Worm (Caenorhabditis elegans) whole organism, late embryonic: ENCODE data around the gene M04B2.4.

ENCODE experiments used
- C08G9.2 ChIP-seq: sonication (generic microtip); optimal IDR thresholded peaks from 2 replicates; lab custom pipeline; 2016; ENCODE audit warnings: mild to moderate bottlenecking, missing genetic modification characterization, moderate library complexity, missing compliant biosample characterization
- K02D7.2 ChIP-seq: sonication (generic microtip); optimal IDR thresholded peaks from 2 replicates; lab custom pipeline; 2017; ENCODE audit warnings: mild to moderate bottlenecking, missing genetic modification characterization, missing compliant biosample characterization
- K09A11.1 ChIP-seq: sonication (generic microtip); optimal IDR thresholded peaks from 2 replicates; lab custom pipeline; 2017; ENCODE audit warnings: antibody characterized with exemption, mild to moderate bottlenecking, missing genetic modification characterization, missing compliant biosample characterization; ENCODE audit not compliant: insufficient read depth
- Y22D7AL.16 ChIP-seq: sonication (generic microtip); optimal IDR thresholded peaks from 2 replicates; lab custom pipeline; 2016; ENCODE audit warnings: missing genetic modification characterization, missing compliant biosample characterization
- ahr-1 ChIP-seq: sonication (generic microtip); optimal IDR thresholded peaks from 2 replicates; lab custom pipeline; 2016; ENCODE audit warnings: missing genetic modification characterization, missing compliant biosample characterization
- ama-1 ChIP-seq: fragments of 150-350 bp; optimal IDR thresholded peaks from 2 replicates; lab custom pipeline; 2014
- ceh-18 ChIP-seq: sonication (generic microtip); optimal IDR thresholded peaks from 2 replicates; lab custom pipeline; 2016; ENCODE audit warnings: missing genetic modification characterization, missing compliant biosample characterization
- ceh-2 ChIP-seq: sonication (generic microtip); optimal IDR thresholded peaks from 2 replicates; lab custom pipeline; 2016; ENCODE audit warnings: missing genotype, missing genetic modification characterization, missing compliant biosample characterization
- ceh-22 ChIP-seq: sonication (generic microtip); optimal IDR thresholded peaks from 2 replicates; lab custom pipeline; 2017; ENCODE audit warnings: missing biosample characterization, missing genetic modification characterization
- ceh-30 ChIP-seq: fragments of 150-350 bp; optimal IDR thresholded peaks from 2 replicates; lab custom pipeline; 2014; ENCODE audit warnings: missing biosample characterization, missing genetic modification characterization
- ceh-31 ChIP-seq: sonication (generic microtip); optimal IDR thresholded peaks from 2 replicates; lab custom pipeline; 2016; ENCODE audit warnings: missing genetic modification characterization, missing compliant biosample characterization
- ceh-34 ChIP-seq: sonication (generic microtip); optimal IDR thresholded peaks from 2 replicates; lab custom pipeline; 2016; ENCODE audit warnings: mild to moderate bottlenecking, missing genetic modification characterization, missing compliant biosample characterization
- ceh-45 ChIP-seq: fragments of 200-800 bp; sonication (Bioruptor generic); IDR thresholded peaks from 2 replicates; pipeline ENCODE4 v1.3.6; 2022; ENCODE audit warnings: missing genetic modification reagents, missing genetic modification characterization, missing compliant biosample characterization
- ceh-9 ChIP-seq: sonication (generic microtip); optimal IDR thresholded peaks from 2 replicates; lab custom pipeline; 2016; ENCODE audit warnings: mild to moderate bottlenecking, missing genetic modification characterization, inconsistent platforms, missing compliant biosample characterization
- che-1 ChIP-seq: sonication (generic microtip); optimal IDR thresholded peaks from 2 replicates; lab custom pipeline; 2016; ENCODE audit warnings: mild to moderate bottlenecking, missing genetic modification characterization, missing compliant biosample characterization
- dve-1 ChIP-seq: sonication (generic microtip); optimal IDR thresholded peaks from 2 replicates; lab custom pipeline; 2017; ENCODE audit warnings: antibody characterized with exemption, mild to moderate bottlenecking, missing genetic modification characterization, missing compliant biosample characterization
- elt-4 ChIP-seq: sonication (generic microtip); optimal IDR thresholded peaks from 2 replicates; lab custom pipeline; 2016; ENCODE audit warnings: missing genetic modification characterization, missing compliant biosample characterization
- eyg-1 ChIP-seq: sonication (generic microtip); optimal IDR thresholded peaks from 2 replicates; lab custom pipeline; 2016; ENCODE audit warnings: missing genotype, missing genetic modification characterization, missing compliant biosample characterization
- fax-1 ChIP-seq: sonication (generic microtip); optimal IDR thresholded peaks from 2 replicates; lab custom pipeline; 2016; ENCODE audit warnings: missing genotype, missing genetic modification characterization, missing compliant biosample characterization
- fkh-10 ChIP-seq: fragments of 150-350 bp; optimal IDR thresholded peaks from 2 replicates; lab custom pipeline; 2014; ENCODE audit warnings: missing biosample characterization, missing genetic modification reagents, missing genetic modification characterization
- gmeb-2 ChIP-seq: sonication (generic microtip); optimal IDR thresholded peaks from 2 replicates; lab custom pipeline; 2016; ENCODE audit warnings: missing genetic modification characterization, inconsistent platforms, missing compliant biosample characterization
- hlh-15 ChIP-seq: sonication (generic microtip); optimal IDR thresholded peaks from 2 replicates; lab custom pipeline; 2016; ENCODE audit warnings: missing genetic modification characterization, missing compliant biosample characterization
- hlh-8 ChIP-seq: sonication (generic microtip); optimal IDR thresholded peaks from 2 replicates; lab custom pipeline; 2016; ENCODE audit warnings: missing genotype, missing genetic modification characterization, missing compliant biosample characterization
- lin-11 ChIP-seq: fragments of 200-800 bp; sonication (Bioruptor generic); optimal IDR thresholded peaks from 2 replicates; lab custom pipeline; 2018; ENCODE audit warnings: mild to moderate bottlenecking, missing genetic modification characterization, missing compliant biosample characterization
- madf-2 ChIP-seq: sonication (generic microtip); optimal IDR thresholded peaks from 2 replicates; lab custom pipeline; 2017; ENCODE audit warnings: missing genetic modification characterization, missing compliant biosample characterization
- mec-3 ChIP-seq: sonication (generic microtip); optimal IDR thresholded peaks from 2 replicates; lab custom pipeline; 2016; ENCODE audit warnings: borderline replicate concordance, missing genetic modification characterization, missing compliant biosample characterization
- nfya-1 ChIP-seq: sonication (generic microtip); optimal IDR thresholded peaks from 2 replicates; lab custom pipeline; 2017; ENCODE audit warnings: missing genetic modification characterization, mild to moderate bottlenecking, missing compliant biosample characterization, antibody characterized with exemption, moderate library complexity
- nhr-11 ChIP-seq: fragments of 150-350 bp; optimal IDR thresholded peaks from 2 replicates; lab custom pipeline; 2014; ENCODE audit warnings: missing biosample characterization, missing genetic modification characterization
- nhr-232 ChIP-seq: sonication (generic microtip); optimal IDR thresholded peaks from 2 replicates; lab custom pipeline; 2016; ENCODE audit warnings: missing genetic modification characterization, missing compliant biosample characterization
- npax-4 ChIP-seq: sonication (generic microtip); optimal IDR thresholded peaks from 2 replicates; lab custom pipeline; 2016; ENCODE audit warnings: missing genetic modification characterization, missing compliant biosample characterization
- odd-2 ChIP-seq: sonication (generic microtip); optimal IDR thresholded peaks from 2 replicates; lab custom pipeline; 2017; ENCODE audit warnings: antibody characterized with exemption, mild to moderate bottlenecking, missing genetic modification characterization, missing compliant biosample characterization
- pag-3 ChIP-seq: sonication (generic microtip); optimal IDR thresholded peaks from 2 replicates; lab custom pipeline; 2016; ENCODE audit warnings: missing compliant biosample characterization, missing genetic modification characterization, borderline replicate concordance
- pat-9 ChIP-seq: fragments of 200-800 bp; sonication (Bioruptor generic); optimal IDR thresholded peaks from 2 replicates; lab custom pipeline; 2018; ENCODE audit warnings: mild to moderate bottlenecking, missing genetic modification characterization, moderate library complexity, missing compliant biosample characterization
- pha-2 ChIP-seq: sonication (generic microtip); optimal IDR thresholded peaks from 2 replicates; lab custom pipeline; 2017; ENCODE audit warnings: mild to moderate bottlenecking, missing genetic modification characterization, missing compliant biosample characterization
- pha-4 ChIP-seq: fragments of 150-350 bp; optimal IDR thresholded peaks from 2 replicates; lab custom pipeline; 2018; ENCODE audit warnings: missing biosample characterization, missing genetic modification reagents, missing genetic modification characterization
- pqm-1 ChIP-seq: sonication (generic microtip); optimal IDR thresholded peaks from 2 replicates; lab custom pipeline; 2016; ENCODE audit warnings: missing genetic modification characterization, missing compliant biosample characterization
- pros-1 ChIP-seq: fragments of 150-350 bp; optimal IDR thresholded peaks from 2 replicates; lab custom pipeline; 2014; ENCODE audit warnings: missing biosample characterization, missing genetic modification reagents, missing genetic modification characterization
- ref-2 ChIP-seq: sonication (generic microtip); optimal IDR thresholded peaks from 2 replicates; lab custom pipeline; 2016; ENCODE audit warnings: missing genetic modification characterization, missing compliant biosample characterization
- rnt-1 ChIP-seq: sonication (generic microtip); optimal IDR thresholded peaks from 2 replicates; lab custom pipeline; 2016; ENCODE audit warnings: missing genetic modification characterization, missing compliant biosample characterization
- sdc-2 ChIP-seq: sonication (generic microtip); optimal IDR thresholded peaks from 2 replicates; lab custom pipeline; 2016; ENCODE audit warnings: missing genotype, missing genetic modification characterization, missing compliant biosample characterization
- sox-2 ChIP-seq: fragments of 200-800 bp; sonication (Bioruptor generic); IDR thresholded peaks from 2 replicates; pipeline ENCODE4 v1.3.6; 2022; ENCODE audit warnings: missing genetic modification reagents, missing genetic modification characterization, missing compliant biosample characterization
- tbx-2 ChIP-seq: sonication (generic microtip); optimal IDR thresholded peaks from 2 replicates; lab custom pipeline; 2016; ENCODE audit warnings: missing genetic modification characterization, missing compliant biosample characterization
- tbx-7 ChIP-seq: sonication (generic microtip); optimal IDR thresholded peaks from 2 replicates; lab custom pipeline; 2016; ENCODE audit warnings: missing genotype, missing genetic modification characterization, missing compliant biosample characterization
- ttx-3 ChIP-seq: sonication (generic microtip); optimal IDR thresholded peaks from 2 replicates; lab custom pipeline; 2016; ENCODE audit warnings: missing genetic modification reagents, missing genetic modification characterization, missing compliant biosample characterization
- unc-3 ChIP-seq, 2 experiments: fragments of 200-800 bp in 1 of 2; sonication (Bioruptor generic) in 1 of 2; sonication (generic microtip) in 1 of 2; conservative IDR thresholded peaks in 1 of 2; optimal IDR thresholded peaks in 1 of 2; 2 replicates each; pipeline versions ENCODE4 v1.3.6 to Lab custom; 2016 to 2022; ENCODE audit warnings: missing compliant biosample characterization in 2 of 2, missing genetic modification characterization in 2 of 2, missing genetic modification reagents in 1 of 2
- unc-42 ChIP-seq: sonication (generic microtip); optimal IDR thresholded peaks from 2 replicates; lab custom pipeline; 2016; ENCODE audit warnings: missing genotype, missing genetic modification characterization, missing compliant biosample characterization
- unc-55 ChIP-seq: sonication (generic microtip); optimal IDR thresholded peaks from 2 replicates; lab custom pipeline; 2017; ENCODE audit warnings: missing biosample characterization, missing genetic modification reagents, missing genetic modification characterization
- unc-86 ChIP-seq: sonication (generic microtip); optimal IDR thresholded peaks from 2 replicates; lab custom pipeline; 2016; ENCODE audit warnings: missing genetic modification characterization, missing compliant biosample characterization
- zip-5 ChIP-seq: sonication (generic microtip); optimal IDR thresholded peaks from 2 replicates; lab custom pipeline; 2016; ENCODE audit warnings: missing genetic modification characterization, missing compliant biosample characterization

The M04B2.4 gene

ce11 chrIV:11479095-11479494 lies 41.7 kb downstream of the M04B2.4 start, which contains the start of gene catp-8:
Gene catp-8 (minus strand): TSS chrIV:11479251.
- no peak for TF ChIP-seq rnt-1 (tag; lab: Kevin White, UChicago)
- TF ChIP-seq tbx-7 = no peak
- no peak for TF ChIP-seq ref-2
- no peak for TF ChIP-seq ttx-3 (tag; lab: Kevin White, UChicago)

- TF ChIP-seq C08G9.2 (tag; lab: Kevin White, UChicago) (no peak), odd-2 (no peak)
Measured at ce11 chrIV:11475080-11475479, 45.8 kb downstream of the M04B2.4 start.

- TF ChIP-seq zip-5 (tag; lab: Kevin White, UChicago) (peak; percentile 83), tbx-2 (tag; lab: Kevin White, UChicago) (peak; percentile 86), Y22D7AL.16 (tag; lab: Kevin White, UChicago) (peak; percentile 92), ceh-45 (GFP tag; lab: Robert Waterston, UW) (peak; percentile 91), ceh-30 (tag; lab: Kevin White, UChicago) (peak; percentile 77), unc-86 (tag; lab: Kevin White, UChicago) (peak; percentile 96), pqm-1 (peak; percentile 96), ceh-31 (tag; lab: Kevin White, UChicago) (peak; percentile 80), madf-2 (tag; lab: Kevin White, UChicago) (peak; percentile 89), nhr-232 (peak; percentile 95), gmeb-2 (tag; lab: Kevin White, UChicago) (peak; percentile 92), rnt-1 (tag; lab: Kevin White, UChicago) (peak; percentile 89), unc-3 (GFP tag; conservative IDR thresholded peaks at IDR 0.05; lab: Robert Waterston, UW) (peak; percentile 93), unc-3 (tag; optimal IDR thresholded peaks at IDR 0.05; lab: Kevin White, UChicago) (peak; percentile 88), nhr-11 (tag; lab: Kevin White, UChicago) (no peak), fax-1 (tag; lab: Kevin White, UChicago) (peak; percentile 87), sox-2 (GFP tag; lab: Robert Waterston, UW) (peak; percentile 93), dve-1 (tag; lab: Kevin White, UChicago) (peak; percentile 91), pag-3 (tag; lab: Kevin White, UChicago) (peak; percentile 68), pha-2 (tag; lab: Kevin White, UChicago) (peak; percentile 91), ama-1 (lab: Kevin White, UChicago) (peak; percentile 20), ref-2 (peak; percentile 87), ceh-22 (tag; lab: Kevin White, UChicago) (no peak), che-1 (tag; lab: Kevin White, UChicago) (peak; percentile 94), nfya-1 (tag; lab: Kevin White, UChicago) (peak; percentile 62), pat-9 (tag; lab: Kevin White, UChicago) (peak; percentile 96), sdc-2 (peak; percentile 84), K09A11.1 (tag; lab: Kevin White, UChicago) (peak; percentile 55), pha-4 (tag; lab: Kevin White, UChicago) (no peak), ceh-18 (peak; percentile 88), hlh-8 (peak; percentile 81), fkh-10 (GFP tag; lab: Kevin White, UChicago) (peak; percentile 75), lin-11 (peak; percentile 88), ceh-2 (tag; lab: Kevin White, UChicago) (peak; percentile 90), tbx-7 (peak; percentile 25), elt-4 (tag; lab: Kevin White, UChicago) (peak; percentile 95), ceh-9 (tag; lab: Kevin White, UChicago) (peak; percentile 86), ahr-1 (peak; percentile 89), unc-42 (tag; lab: Kevin White, UChicago) (peak; percentile 19), npax-4 (tag; lab: Kevin White, UChicago) (peak; percentile 87), eyg-1 (tag; lab: Kevin White, UChicago) (peak; percentile 87), pros-1 (tag; lab: Kevin White, UChicago) (peak; percentile 42), unc-55 (GFP tag; lab: Kevin White, UChicago) (no peak), hlh-15 (tag; lab: Kevin White, UChicago) (peak; percentile 95), ceh-34 (tag; lab: Kevin White, UChicago) (peak; percentile 92), mec-3 (tag; lab: Kevin White, UChicago) (peak; percentile 70), K02D7.2 (tag; lab: Kevin White, UChicago) (peak; percentile 97)
Measured at ce11 chrIV:11474067-11474466, 46.8 kb downstream of the M04B2.4 start.
